Fruit fly (Drosophila melanogaster): ENCODE results near the gene Sf3a1.

The Sf3a1 gene

DNA sequence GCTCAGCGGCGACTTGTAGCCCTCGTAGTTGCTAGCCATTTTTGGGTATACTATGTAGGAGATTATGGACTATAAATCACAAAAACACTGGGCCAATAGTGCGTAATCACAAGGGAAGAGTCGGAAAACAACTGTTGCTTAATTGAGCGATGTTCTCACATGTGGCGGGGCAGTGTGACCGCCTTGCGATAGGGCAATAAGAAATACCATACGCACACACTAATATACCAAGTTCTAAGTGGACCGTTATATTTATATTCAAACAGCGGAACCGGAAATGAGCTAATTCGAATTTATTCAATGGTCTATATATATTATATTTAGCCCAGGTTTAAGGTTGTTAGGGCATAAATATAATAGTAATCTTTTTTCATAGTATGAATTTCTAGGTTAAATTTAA is 18.8 kb upstream of the Sf3a1 start, which contains the start of gene Adsl (continued):
- no peak for TF ChIP-seq prd (optimal IDR thresholded peaks at IDR 0.05)
- TF ChIP-seq prd (GFP tag; IDR thresholded peaks at IDR 0.05) = no peak
- TF ChIP-seq HmgD (GFP tag; optimal IDR thresholded peaks at IDR 0.05) = no peak
- no peak for TF ChIP-seq CG8388 (GFP tag; optimal IDR thresholded peaks at IDR 0.05)
- peak; percentile 74 for TF ChIP-seq CG4424 (GFP tag; optimal IDR thresholded peaks at IDR 0.05)
- no peak for TF ChIP-seq CG4360 (GFP tag; IDR thresholded peaks at IDR 0.05)
- no peak for TF ChIP-seq hkb (optimal IDR thresholded peaks at IDR 0.05)
- TF ChIP-seq hkb (GFP tag; IDR thresholded peaks at IDR 0.05) = peak; percentile 73
- no peak for TF ChIP-seq abd-A (tag; optimal IDR thresholded peaks at IDR 0.05)
- TF ChIP-seq CG4282 (GFP tag; optimal IDR thresholded peaks at IDR 0.05) = no peak
- no peak for TF ChIP-seq CG12744 (GFP tag; optimal IDR thresholded peaks at IDR 0.05)
- TF ChIP-seq CG12769 (tag; optimal IDR thresholded peaks at IDR 0.05) = no peak
- no peak for TF ChIP-seq sisA (GFP tag; IDR thresholded peaks at IDR 0.05)
- TF ChIP-seq Sry-δ (GFP tag; optimal IDR thresholded peaks at IDR 0.05) = no peak
- no peak for TF ChIP-seq CG3065 (GFP tag; optimal IDR thresholded peaks at IDR 0.05)
- peak; percentile 37 for TF ChIP-seq cwo (GFP tag; optimal IDR thresholded peaks at IDR 0.05)
- peak; percentile 82 for TF ChIP-seq Asciz (GFP tag; optimal IDR thresholded peaks at IDR 0.05)
- peak in 1 of 2 experiments; percentile 68 for TF ChIP-seq insv (GFP tag; optimal IDR thresholded peaks at IDR 0.05)
- TF ChIP-seq CG1602 (GFP tag; optimal IDR thresholded peaks at IDR 0.05) = no peak
- TF ChIP-seq ranshi (GFP tag; IDR thresholded peaks at IDR 0.05) = no peak; the same call in 1 of the 2 replicates
- no peak for TF ChIP-seq pho (GFP tag; optimal IDR thresholded peaks at IDR 0.05)
- TF ChIP-seq CG31441 (GFP tag; IDR thresholded peaks at IDR 0.05) = peak; percentile 84; the same call in 1 of the 2 replicates
- peak; percentile 26; the same call in 1 of the 2 replicates for TF ChIP-seq ato (GFP tag; IDR thresholded peaks at IDR 0.05; ENCODE audit: partially characterized antibody)
- 0 out of 3 replicates have a peak, but pooled peaks have one; percentile 9 for TF ChIP-seq z (GFP tag; IDR thresholded peaks at IDR 0.05)
- TF ChIP-seq CG11456 (GFP tag; IDR thresholded peaks at IDR 0.05) = no peak
- no peak for TF ChIP-seq nerfin-2 (GFP tag; IDR thresholded peaks at IDR 0.05; ENCODE audit: partially characterized antibody)
- TF ChIP-seq CG2875 (GFP tag; optimal IDR thresholded peaks at IDR 0.05) = peak; percentile 83
- TF ChIP-seq bsh (GFP tag; optimal IDR thresholded peaks at IDR 0.05) = no peak
- no peak for TF ChIP-seq amos (GFP tag; IDR thresholded peaks at IDR 0.05; ENCODE audit: partially characterized antibody)
- no peak for TF ChIP-seq slou (GFP tag; optimal IDR thresholded peaks at IDR 0.05)
- peak; percentile 50 for TF ChIP-seq CG17912 (GFP tag; optimal IDR thresholded peaks at IDR 0.05)
- no peak for TF ChIP-seq ttk (GFP tag; IDR thresholded peaks at IDR 0.05)
- TF ChIP-seq dpn (GFP tag; optimal IDR thresholded peaks at IDR 0.05) = peak; percentile 2 to 9
- peak; percentile 39 for TF ChIP-seq en (GFP tag; optimal IDR thresholded peaks at IDR 0.05)
- TF ChIP-seq MBD-R2 (GFP tag; IDR thresholded peaks at IDR 0.05) = peak; percentile 71
- TF ChIP-seq jing (GFP tag; optimal IDR thresholded peaks at IDR 0.05) = no peak
- peak; percentile 60; the same call in 1 of the 2 replicates for TF ChIP-seq sob (GFP tag; IDR thresholded peaks at IDR 0.05)
- TF ChIP-seq CG7372 (GFP tag; IDR thresholded peaks at IDR 0.05) = no peak
- peak; percentile 56 for TF ChIP-seq CTCF (GFP tag; optimal IDR thresholded peaks at IDR 0.05)
- TF ChIP-seq CG10267 (tag; optimal IDR thresholded peaks at IDR 0.05) = peak; percentile 77
- TF ChIP-seq Hmx (GFP tag; optimal IDR thresholded peaks at IDR 0.05) = no peak
- no peak for TF ChIP-seq Doc3 (GFP tag; IDR thresholded peaks at IDR 0.05; ENCODE audit: partially characterized antibody)
- peak; percentile 48 for TF ChIP-seq ewg (GFP tag; optimal IDR thresholded peaks at IDR 0.05)
- TF ChIP-seq onecut (GFP tag; IDR thresholded peaks at IDR 0.05) = peak; percentile 61
- no peak for TF ChIP-seq CG8290 (GFP tag; optimal IDR thresholded peaks at IDR 0.05)
- TF ChIP-seq CG8290 (tag; optimal IDR thresholded peaks at IDR 0.05) = peak in 1 of 2 experiments; percentile 3
- no peak for TF ChIP-seq CG30020 (tag; optimal IDR thresholded peaks at IDR 0.05)
- TF ChIP-seq mirr (GFP tag; optimal IDR thresholded peaks at IDR 0.05) = peak; percentile 30
- TF ChIP-seq Mrtf (GFP tag; IDR thresholded peaks at IDR 0.05) = no peak
- peak; percentile 74 for TF ChIP-seq YL-1 (GFP tag; optimal IDR thresholded peaks at IDR 0.05)
- TF ChIP-seq klu (GFP tag; IDR thresholded peaks at IDR 0.05) = no peak
- TF ChIP-seq Gug (GFP tag; IDR thresholded peaks at IDR 0.05) = no peak
- peak; percentile 67 for TF ChIP-seq zen (tag; optimal IDR thresholded peaks at IDR 0.05)
